Worm (Caenorhabditis elegans) whole organism, L2 larva: ENCODE data around the gene F42H10.6.

Experiments used
- ama-1 ChIP-seq: fragments of 150-350 bp; optimal IDR thresholded peaks from 2 replicates; lab custom pipeline; 2018; ENCODE audit warnings: inconsistent platforms
- nhr-25 ChIP-seq: fragments of 150-350 bp; sonication (generic microtip); optimal IDR thresholded peaks from 3 replicates; lab custom pipeline; 2014; ENCODE audit warnings: missing biosample characterization, missing genetic modification characterization

DNA sequence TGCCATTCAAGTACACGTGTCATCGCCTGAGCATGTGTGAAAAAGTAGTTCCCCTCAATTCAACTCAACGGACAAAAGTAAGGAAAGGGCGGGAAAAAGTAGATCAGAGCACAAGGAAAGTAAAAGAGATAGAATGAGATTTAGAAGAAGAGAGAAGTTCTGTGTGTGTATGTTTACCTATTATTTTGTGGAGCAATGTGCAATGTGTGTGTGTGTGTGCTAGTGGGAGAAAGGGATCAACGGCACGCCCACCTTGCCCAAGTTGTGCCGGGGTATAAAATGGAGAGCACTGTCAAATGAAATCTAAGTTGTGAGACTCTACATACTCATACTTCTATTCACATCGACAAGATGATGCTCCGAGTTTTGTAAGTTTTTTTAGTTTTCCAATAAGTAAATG is 44.5 kb upstream of the F42H10.6 start, which contains the start of gene idpp-15:
- TF ChIP-seq ama-1 (lab: Kevin White, UChicago) = no peak
- TF ChIP-seq nhr-25 = no peak
